Fruit fly (Drosophila melanogaster): ENCODE results near the gene MBD-R2.
A peak's percentile ranks its signal among the peaks of the same experiment; 100 is the strongest.

DNA sequence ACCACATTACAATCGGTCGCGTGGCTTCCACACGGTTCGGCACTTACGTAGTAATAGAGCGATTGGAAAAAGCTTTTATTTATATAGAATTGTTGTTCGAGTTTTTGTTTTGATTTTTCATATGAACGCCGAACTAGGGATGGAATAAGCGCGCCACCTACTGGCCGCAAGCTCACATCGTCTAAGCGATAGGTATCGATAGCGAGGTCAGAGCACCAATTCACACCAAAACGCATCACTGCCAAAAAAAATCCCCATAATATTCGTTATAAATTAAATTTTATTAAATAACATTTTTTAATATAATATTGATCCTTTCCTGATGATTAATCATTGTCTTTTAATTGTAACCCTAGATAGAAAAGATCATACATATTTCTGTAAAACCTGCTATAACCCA is 5.6 kb downstream of the MBD-R2 start, which contains the start of gene CG10038:
- TF ChIP-seq CG6792 (GFP tag; optimal IDR thresholded peaks at IDR 0.05) (peak; percentile 18), Blimp-1 (GFP tag; optimal IDR thresholded peaks at IDR 0.05) (no peak), Gug (GFP tag; IDR thresholded peaks at IDR 0.05) (no peak), net (GFP tag; optimal IDR thresholded peaks at IDR 0.05) (no peak), Eip93F (GFP tag; optimal IDR thresholded peaks at IDR 0.05) (no peak), esn (GFP tag; optimal IDR thresholded peaks at IDR 0.05) (peak; percentile 45), cyc (GFP tag; optimal IDR thresholded peaks at IDR 0.05) (peak; percentile 36), vri (GFP tag; optimal IDR thresholded peaks at IDR 0.05) (no peak), CG10669 (GFP tag; optimal IDR thresholded peaks at IDR 0.05) (no peak), CG16779 (tag; optimal IDR thresholded peaks at IDR 0.05) (no peak)

Measured in whole organism, prepupa.